Fruit fly (Drosophila melanogaster) whole organism, prepupa: ENCODE results near the gene Pdss2.

ENCODE experiments used
- CG11294 ChIP-seq: fragments of 200-800 bp; sonication (Bioruptor generic); IDR thresholded peaks from 2 replicates; pipeline ENCODE4 v1.3.6; 2022; ENCODE audit warnings: missing biosample characterization, missing genetic modification characterization
- CG11762 ChIP-seq: fragments of 200-800 bp; sonication (Bioruptor generic); optimal IDR thresholded peaks from 3 replicates; lab custom pipeline; 2016; ENCODE audit warnings: missing biosample characterization, missing genetic modification characterization; ENCODE audit not compliant: insufficient read depth
- CG11902 ChIP-seq: fragments of 200-800 bp; sonication (Bioruptor generic); optimal IDR thresholded peaks from 3 replicates; lab custom pipeline; 2016; ENCODE audit warnings: missing biosample characterization, missing genetic modification characterization
- CG1621 ChIP-seq: fragments of 200-800 bp; sonication (Bioruptor generic); optimal IDR thresholded peaks from 3 replicates; lab custom pipeline; 2018; ENCODE audit warnings: missing biosample characterization, mild to moderate bottlenecking, missing genetic modification characterization
- CG16779 ChIP-seq: fragments of 200-800 bp; sonication (Bioruptor generic); optimal IDR thresholded peaks from 3 replicates; lab custom pipeline; 2017; ENCODE audit warnings: missing biosample characterization, mild to moderate bottlenecking, missing genetic modification characterization
- CG3032 ChIP-seq: fragments of 200-800 bp; optimal IDR thresholded peaks from 2 replicates; lab custom pipeline; 2019; ENCODE audit warnings: missing biosample characterization, mild to moderate bottlenecking, missing genetic modification characterization, moderate library complexity
- CG31627 ChIP-seq: fragments of 200-800 bp; sonication (Bioruptor generic); optimal IDR thresholded peaks from 3 replicates; lab custom pipeline; 2016; ENCODE audit warnings: missing biosample characterization, missing genetic modification characterization
- CG34406 ChIP-seq: fragments of 200-800 bp; sonication (Bioruptor generic); optimal IDR thresholded peaks from 3 replicates; lab custom pipeline; 2016; ENCODE audit warnings: missing biosample characterization, missing genetic modification characterization
- CG3919 ChIP-seq: fragments of 200-800 bp; sonication (Bioruptor generic); optimal IDR thresholded peaks from 3 replicates; lab custom pipeline; 2016; ENCODE audit warnings: missing biosample characterization, missing genetic modification characterization
- CG6808 ChIP-seq: fragments of 200-800 bp; sonication (Bioruptor generic); optimal IDR thresholded peaks from 3 replicates; lab custom pipeline; 2017; ENCODE audit warnings: missing biosample characterization, missing genetic modification characterization, mild to moderate bottlenecking, moderate library complexity, missing genetic modification reagents
- CG6854 ChIP-seq: fragments of 200-800 bp; sonication (Bioruptor generic); optimal IDR thresholded peaks from 2 replicates; lab custom pipeline; 2017; ENCODE audit warnings: missing biosample characterization, mild to moderate bottlenecking, missing genetic modification characterization
- CG8319 ChIP-seq: fragments of 200-800 bp; sonication (Bioruptor generic); optimal IDR thresholded peaks from 3 replicates; lab custom pipeline; 2016; ENCODE audit warnings: missing biosample characterization, missing genetic modification characterization
- CG8632 ChIP-seq: fragments of 200-800 bp; sonication (Bioruptor generic); optimal IDR thresholded peaks from 3 replicates; lab custom pipeline; 2016; ENCODE audit warnings: missing biosample characterization, missing genetic modification characterization
- CG9139 ChIP-seq: fragments of 200-800 bp; sonication (Bioruptor generic); optimal IDR thresholded peaks from 3 replicates; lab custom pipeline; 2017; ENCODE audit warnings: missing biosample characterization, mild to moderate bottlenecking, missing genetic modification characterization
- Eip75B ChIP-seq: fragments of 200-800 bp; sonication (Bioruptor generic); optimal IDR thresholded peaks from 3 replicates; lab custom pipeline; 2016; ENCODE audit warnings: missing biosample characterization, missing genetic modification characterization
- Gug ChIP-seq: fragments of 200-800 bp; sonication (Bioruptor generic); IDR thresholded peaks from 2 replicates; pipeline ENCODE4 v1.3.6; 2022; ENCODE audit warnings: missing biosample characterization, missing genetic modification characterization
- Hr38 ChIP-seq: sonication (Bioruptor generic); optimal IDR thresholded peaks from 2 replicates; lab custom pipeline; 2016; ENCODE audit warnings: missing biosample characterization, missing genetic modification characterization
- Hr39 ChIP-seq: fragments of 200-800 bp; sonication (Bioruptor generic); optimal IDR thresholded peaks from 2 replicates; lab custom pipeline; 2016; ENCODE audit warnings: missing biosample characterization, missing genetic modification characterization
- Hr4 ChIP-seq: fragments of 200-800 bp; sonication (Bioruptor generic); optimal IDR thresholded peaks from 3 replicates; lab custom pipeline; 2016; ENCODE audit warnings: missing biosample characterization, missing genetic modification characterization
- Met ChIP-seq: fragments of 200-800 bp; sonication (Bioruptor generic); optimal IDR thresholded peaks from 3 replicates; lab custom pipeline; 2016; ENCODE audit warnings: missing biosample characterization, missing genetic modification characterization
- OdsH ChIP-seq: fragments of 200-800 bp; sonication (Bioruptor generic); optimal IDR thresholded peaks from 3 replicates; lab custom pipeline; 2016; ENCODE audit warnings: missing biosample characterization, missing genetic modification characterization
- Smox ChIP-seq: fragments of 200-800 bp; sonication (Bioruptor generic); optimal IDR thresholded peaks from 3 replicates; lab custom pipeline; 2016; ENCODE audit warnings: missing biosample characterization, missing genetic modification characterization
- Sox102F ChIP-seq: fragments of 200-800 bp; sonication (Bioruptor generic); optimal IDR thresholded peaks from 2 replicates; lab custom pipeline; 2016; ENCODE audit warnings: missing biosample characterization, mild to moderate bottlenecking, missing genetic modification characterization
- Sox14 ChIP-seq: fragments of 200-800 bp; sonication (Bioruptor generic); optimal IDR thresholded peaks from 3 replicates; lab custom pipeline; 2016; ENCODE audit warnings: missing biosample characterization, missing genetic modification characterization
- achi ChIP-seq: fragments of 200-800 bp; sonication (Bioruptor generic); optimal IDR thresholded peaks from 3 replicates; lab custom pipeline; 2016; ENCODE audit warnings: missing biosample characterization, missing genetic modification characterization
- acj6 ChIP-seq: fragments of 200-800 bp; sonication (Bioruptor generic); optimal IDR thresholded peaks from 3 replicates; lab custom pipeline; 2016; ENCODE audit warnings: missing biosample characterization, missing genetic modification characterization
- cyc ChIP-seq: fragments of 200-800 bp; sonication (Bioruptor generic); optimal IDR thresholded peaks from 3 replicates; lab custom pipeline; 2016; ENCODE audit warnings: missing biosample characterization, missing genetic modification characterization
- dac ChIP-seq: fragments of 200-800 bp; sonication (Bioruptor generic); optimal IDR thresholded peaks from 2 replicates; lab custom pipeline; 2017; ENCODE audit warnings: missing biosample characterization, mild to moderate bottlenecking, missing genetic modification characterization
- esn ChIP-seq: fragments of 200-800 bp; sonication (Bioruptor generic); optimal IDR thresholded peaks from 2 replicates; lab custom pipeline; 2016; ENCODE audit warnings: missing biosample characterization, mild to moderate bottlenecking, missing genetic modification characterization, moderate library complexity
- fd59A ChIP-seq: fragments of 200-800 bp; sonication (Bioruptor generic); optimal IDR thresholded peaks from 2 replicates; lab custom pipeline; 2017; ENCODE audit warnings: missing biosample characterization, mild to moderate bottlenecking, missing genetic modification characterization, missing genetic modification reagents
- fd85E ChIP-seq: fragments of 200-800 bp; sonication (Bioruptor generic); optimal IDR thresholded peaks from 3 replicates; lab custom pipeline; 2016; ENCODE audit warnings: missing biosample characterization, missing genetic modification characterization
- fkh ChIP-seq: fragments of 200-800 bp; sonication (Bioruptor generic); optimal IDR thresholded peaks from 3 replicates; lab custom pipeline; 2017; ENCODE audit warnings: missing biosample characterization, mild to moderate bottlenecking, missing genetic modification characterization, moderate library complexity
- lz ChIP-seq: fragments of 200-800 bp; sonication (Bioruptor generic); optimal IDR thresholded peaks from 3 replicates; lab custom pipeline; 2016; ENCODE audit warnings: missing biosample characterization, missing genetic modification characterization
- net ChIP-seq: fragments of 200-800 bp; sonication (Bioruptor generic); optimal IDR thresholded peaks from 3 replicates; lab custom pipeline; 2016; ENCODE audit warnings: missing biosample characterization, missing genetic modification characterization
- salr ChIP-seq, 2 experiments: fragments of 200-800 bp; sonication (Bioruptor generic); optimal IDR thresholded peaks; 3 replicates each; lab custom pipeline; 2016 to 2018; ENCODE audit warnings: missing biosample characterization in 2 of 2, missing genetic modification characterization in 2 of 2, mild to moderate bottlenecking in 1 of 2
- ss ChIP-seq, 2 experiments: fragments of 200-800 bp; sonication (Bioruptor generic); optimal IDR thresholded peaks; 2 replicates in 1 of 2; 3 replicates in 1 of 2; lab custom pipeline; 2017 to 2018; ENCODE audit warnings: mild to moderate bottlenecking in 2 of 2, missing biosample characterization in 2 of 2, missing genetic modification characterization in 2 of 2, moderate library complexity in 1 of 2
- svp ChIP-seq: fragments of 200-800 bp; sonication (Bioruptor generic); peaks from one replicate; lab custom pipeline; 2016; ENCODE audit warnings: missing biosample characterization, missing genetic modification characterization
- topi ChIP-seq: fragments of 200-800 bp; sonication (Bioruptor generic); optimal IDR thresholded peaks from 3 replicates; lab custom pipeline; 2016; ENCODE audit warnings: missing biosample characterization, missing genetic modification characterization
- vri ChIP-seq: fragments of 200-800 bp; sonication (Bioruptor generic); optimal IDR thresholded peaks from 3 replicates; lab custom pipeline; 2016; ENCODE audit warnings: missing biosample characterization, mild to moderate bottlenecking, missing genetic modification characterization

Gene Pdss2

DNA sequence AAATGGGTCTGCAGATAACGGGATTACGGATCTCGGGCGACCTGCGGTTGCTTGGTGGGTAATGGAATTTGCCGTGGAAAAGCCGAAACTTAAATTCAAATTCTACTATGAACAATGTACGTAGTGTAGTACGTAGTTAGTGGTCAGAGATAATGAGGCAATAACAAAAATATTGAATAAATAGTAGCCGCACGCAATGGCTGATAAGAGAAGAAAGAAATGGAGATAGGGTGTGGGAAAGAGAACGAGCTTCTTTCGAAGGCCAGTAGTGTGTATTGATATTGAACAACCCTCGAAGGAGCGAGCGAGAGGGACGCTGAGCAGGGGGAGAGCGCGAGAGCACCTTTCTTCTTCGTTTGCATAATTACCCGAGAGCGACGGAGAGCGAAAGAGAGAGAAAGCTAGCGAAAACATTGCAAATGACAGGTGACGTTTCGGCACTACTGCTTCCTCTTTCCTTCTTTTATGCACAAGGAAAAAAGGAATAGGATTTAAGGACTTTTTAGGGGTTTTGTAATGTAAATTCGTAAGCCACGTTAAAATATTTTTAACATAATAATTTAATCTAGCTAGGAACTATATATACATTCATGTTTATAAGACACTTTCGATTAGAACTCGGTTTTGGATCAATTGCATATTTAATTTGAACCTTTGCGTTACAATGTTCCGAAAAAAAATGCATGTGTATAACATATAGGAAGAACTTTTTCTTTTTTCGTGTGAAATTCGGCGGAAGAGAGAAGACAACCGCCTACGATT is 16.7 kb upstream of the Pdss2 start (continued):
- TF ChIP-seq acj6 (GFP tag; lab: Kevin White, UChicago) = peak; percentile 44
- TF ChIP-seq CG1621 (tag; lab: Kevin White, UChicago) = no peak
- TF ChIP-seq Gug = no peak
- peak; percentile 61 for TF ChIP-seq esn (GFP tag; lab: Kevin White, UChicago)
- TF ChIP-seq CG8632 = peak; percentile 33
- no peak for TF ChIP-seq Eip75B (GFP tag; lab: Kevin White, UChicago)
- TF ChIP-seq OdsH (GFP tag; lab: Kevin White, UChicago) = peak; percentile 72
- no peak for TF ChIP-seq CG16779 (tag; lab: Kevin White, UChicago)
- no peak for TF ChIP-seq CG6808 (GFP tag; lab: Kevin White, UChicago)
- no peak for TF ChIP-seq fd85E (GFP tag; lab: Kevin White, UChicago)
- peak; percentile 50 for TF ChIP-seq CG34406 (GFP tag; lab: Kevin White, UChicago)
- peak; percentile 75 for TF ChIP-seq Hr4 (GFP tag; lab: Kevin White, UChicago)
- TF ChIP-seq CG8319 (GFP tag; lab: Kevin White, UChicago) = no peak
- peak; percentile 57 for TF ChIP-seq net
- TF ChIP-seq Smox (GFP tag; lab: Kevin White, UChicago) = peak; percentile 59
- peak; percentile 9 for TF ChIP-seq fd59A (GFP tag; lab: Kevin White, UChicago)
- TF ChIP-seq fkh (GFP tag; lab: Kevin White, UChicago) = peak; percentile 69
- TF ChIP-seq cyc (GFP tag; lab: Kevin White, UChicago) = peak; percentile 43
- TF ChIP-seq dac (GFP tag; lab: Kevin White, UChicago) = no peak
- TF ChIP-seq Hr39 (GFP tag; lab: Kevin White, UChicago) = peak; percentile 46
- peak in 1 of 2 experiments; percentile 75 for TF ChIP-seq salr (GFP tag; optimal IDR thresholded peaks at IDR 0.05; lab: Kevin White, UChicago)
- peak; percentile 30 for TF ChIP-seq Sox14 (GFP tag; lab: Kevin White, UChicago)
- peak; percentile 21 for TF ChIP-seq CG11762 (GFP tag; lab: Kevin White, UChicago)
- peak; percentile 69 for TF ChIP-seq achi (GFP tag; lab: Kevin White, UChicago)
- TF ChIP-seq Hr38 (GFP tag; lab: Kevin White, UChicago) = no peak
- TF ChIP-seq CG6854 (GFP tag; lab: Kevin White, UChicago) = no peak
- TF ChIP-seq ss (GFP tag; optimal IDR thresholded peaks at IDR 0.05; lab: Kevin White, UChicago) = peak; percentile 3 to 8
- peak; percentile 70 for TF ChIP-seq topi
- TF ChIP-seq CG9139 (GFP tag; lab: Kevin White, UChicago) = no peak
- TF ChIP-seq CG11294 (GFP tag; lab: Robert Waterston, UW) = no peak
- TF ChIP-seq lz (GFP tag; lab: Kevin White, UChicago) = no peak
- TF ChIP-seq CG31627 (GFP tag; lab: Kevin White, UChicago) = peak; percentile 47
- peak; percentile 32 for TF ChIP-seq CG3919
- no peak for TF ChIP-seq CG11902 (GFP tag; lab: Kevin White, UChicago)
- no peak for TF ChIP-seq CG3032 (tag; lab: Kevin White, UChicago)
- TF ChIP-seq Met = peak; percentile 68
- peak; percentile 45 for TF ChIP-seq Sox102F

DNA sequence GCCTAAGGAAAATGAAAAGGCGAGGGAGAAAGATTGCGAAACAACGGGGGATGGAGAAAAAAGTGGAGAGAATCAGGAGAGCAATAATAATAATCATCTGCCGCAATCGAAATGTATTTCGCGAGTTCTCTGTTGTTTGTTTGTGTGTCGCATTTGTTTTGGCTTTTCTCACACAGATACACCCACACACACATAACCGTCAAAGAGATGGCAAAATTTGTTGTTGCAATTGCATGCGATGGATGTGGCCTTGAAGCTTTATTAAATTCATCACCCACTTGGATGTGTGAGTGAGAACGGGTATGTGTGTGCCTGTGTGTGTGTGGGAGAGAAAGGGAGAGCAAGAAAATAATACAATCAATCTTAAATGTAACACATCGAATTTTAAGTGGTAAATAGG is 16.0 kb upstream of the Pdss2 start:
- TF ChIP-seq vri (GFP tag; lab: Kevin White, UChicago) = peak; percentile 23
- no peak for TF ChIP-seq CG31627 (GFP tag; lab: Kevin White, UChicago)
- TF ChIP-seq svp (GFP tag; lab: Kevin White, UChicago) = peak; percentile 64
- peak; percentile 9 for TF ChIP-seq Sox14 (GFP tag; lab: Kevin White, UChicago)
- TF ChIP-seq, all 60 proteins: peak for 3
